Worm (Caenorhabditis elegans): Measurements from ENCODE around the gene zmp-1.

The zmp-1 gene

DNA sequence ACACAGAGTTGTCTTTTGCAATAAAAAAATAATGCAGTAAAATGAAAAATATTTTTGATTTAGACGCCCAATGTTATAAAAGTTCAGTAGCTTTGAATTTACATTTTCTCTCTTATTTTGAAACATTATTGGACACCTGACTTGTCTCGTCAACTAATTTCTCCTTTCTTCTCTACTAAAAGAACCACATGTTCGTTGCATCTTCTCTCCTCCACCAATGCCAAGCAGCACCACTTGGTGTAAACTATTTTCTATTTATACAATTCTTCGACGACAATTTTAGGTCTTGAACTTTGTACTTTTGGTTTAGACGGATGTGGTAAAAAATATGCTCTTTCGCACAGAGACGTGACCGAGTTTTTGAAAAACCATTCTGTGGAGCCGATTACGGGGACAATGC is 2.1 kb downstream of the zmp-1 start:
- TF ChIP-seq Y79H2A.3 (GFP tag; conservative IDR thresholded peaks at IDR 0.05): no peak
- no peak for TF ChIP-seq die-1 (tag; optimal IDR thresholded peaks at IDR 0.05)
- no peak for TF ChIP-seq cebp-2 (GFP tag; IDR thresholded peaks at IDR 0.05)
- TF ChIP-seq snpc-1.1 (tag; optimal IDR thresholded peaks at IDR 0.05; ENCODE audit: insufficient read depth): no peak
- TF ChIP-seq Y53G8AR.9 (GFP tag; conservative IDR thresholded peaks at IDR 0.05): no peak

DNA sequence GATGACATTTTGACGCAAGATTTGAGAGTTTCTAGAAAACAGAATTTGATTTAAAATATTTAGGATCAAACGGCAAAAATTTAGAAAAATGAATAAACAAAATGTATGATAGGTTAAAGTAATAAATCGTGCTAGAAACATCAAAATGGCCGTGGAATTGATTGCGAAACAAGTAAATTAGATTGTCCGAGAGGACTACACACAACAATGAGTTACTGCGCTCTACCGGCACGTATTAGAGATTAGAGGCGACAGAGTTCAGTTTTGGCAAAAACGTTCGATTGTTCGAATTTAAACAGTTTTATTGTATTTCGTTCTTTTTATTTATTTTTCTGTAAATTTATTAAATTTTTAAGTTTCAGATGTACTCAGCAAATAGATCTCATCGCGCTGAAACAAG is 7.0 kb downstream of the zmp-1 start, which contains the start of the genes dnc-2 and bcl-7:
dnc-2 (minus strand) TSS at position 33 of the 400 bp plus-strand sequence.
bcl-7 (plus strand) TSS at position 363 of the 400 bp plus-strand sequence.
- TF ChIP-seq lir-1 (GFP tag; conservative IDR thresholded peaks at IDR 0.05) (no peak), repo-1 (tag; optimal IDR thresholded peaks at IDR 0.05) (no peak), F57C9.4 (tag; optimal IDR thresholded peaks at IDR 0.05) (no peak), lag-1 (GFP tag; IDR thresholded peaks at IDR 0.05) (no peak), Y53G8AR.9 (GFP tag; conservative IDR thresholded peaks at IDR 0.05) (no peak), attf-5 (GFP tag; optimal IDR thresholded peaks at IDR 0.05) (no peak), F57A8.1 (GFP tag; optimal IDR thresholded peaks at IDR 0.05) (no peak), hlh-12 (tag; optimal IDR thresholded peaks at IDR 0.05) (no peak), mcd-1 (GFP tag; IDR thresholded peaks at IDR 0.05) (peak; percentile 82), hmg-1.2 (GFP tag; IDR thresholded peaks at IDR 0.05) (peak; percentile 94), cebp-1 (GFP tag; IDR thresholded peaks at IDR 0.05) (peak; percentile 79), cebp-1 (tag; optimal IDR thresholded peaks at IDR 0.05) (peak; percentile 96), nhr-27 (tag; optimal IDR thresholded peaks at IDR 0.05) (no peak), hsf-1 (GFP tag; IDR thresholded peaks at IDR 0.05) (no peak), ztf-26 (tag; optimal IDR thresholded peaks at IDR 0.05) (no peak), ztf-22 (GFP tag; optimal IDR thresholded peaks at IDR 0.05) (no peak), snpc-1.3 (tag; optimal IDR thresholded peaks at IDR 0.05; ENCODE audit: insufficient read depth) (no peak), madf-6 (GFP tag; IDR thresholded peaks at IDR 0.05) (peak; percentile 60; the same call in 1 of the 2 replicates), ZK185.1 (tag; optimal IDR thresholded peaks at IDR 0.05; ENCODE audit: poor library complexity, severe bottlenecking) (peak; percentile 19), nhr-90 (tag; optimal IDR thresholded peaks at IDR 0.05) (no peak), let-607 (tag; optimal IDR thresholded peaks at IDR 0.05) (no peak), lin-54 (GFP tag; optimal IDR thresholded peaks at IDR 0.05) (no peak), B0019.2 (GFP tag; conservative IDR thresholded peaks at IDR 0.05) (no peak), Y56A3A.18 (GFP tag; IDR thresholded peaks at IDR 0.05) (no peak), ceh-58 (GFP tag; IDR thresholded peaks at IDR 0.05) (no peak), chd-7 (tag; optimal IDR thresholded peaks at IDR 0.05) (no peak), lsl-1 (GFP tag; optimal IDR thresholded peaks at IDR 0.05) (peak; percentile 24), lin-35 (GFP tag; optimal IDR thresholded peaks at IDR 0.05) (peak in 1 of 3 experiments; percentile 6), ccch-3 (GFP tag; optimal IDR thresholded peaks at IDR 0.05) (no peak), ets-4 (GFP tag; optimal IDR thresholded peaks at IDR 0.05) (no peak), egrh-3 (GFP tag; IDR thresholded peaks at IDR 0.05) (no peak), madf-8 (GFP tag; conservative IDR thresholded peaks at IDR 0.05) (0 out of 2 replicates have a peak, but pooled peaks have one; percentile 13), F55B11.4 (tag; optimal IDR thresholded peaks at IDR 0.05; ENCODE audit: borderline replicate concordance, insufficient read depth) (no peak), somi-1 (GFP tag; optimal IDR thresholded peaks at IDR 0.05) (no peak), F52B5.7 (tag; optimal IDR thresholded peaks at IDR 0.05) (no peak), dpl-1 (GFP tag; optimal IDR thresholded peaks at IDR 0.05) (no peak), aptf-2 (GFP tag; conservative IDR thresholded peaks at IDR 0.05) (no peak), F33H1.4 (GFP tag; IDR thresholded peaks at IDR 0.05) (peak; percentile 32; the same call in 1 of the 2 replicates), D2030.7 (GFP tag; IDR thresholded peaks at IDR 0.05) (0 out of 2 replicates have a peak, but pooled peaks have one; percentile 19), T26A5.8 (tag; optimal IDR thresholded peaks at IDR 0.05) (no peak), ekl-4 (GFP tag; IDR thresholded peaks at IDR 0.05) (no peak), snpc-4 (GFP tag; optimal IDR thresholded peaks at IDR 0.05) (no peak), snpc-4 (tag; optimal IDR thresholded peaks at IDR 0.05) (peak in 1 of 4 experiments; percentile 37)

Measured in whole organism, young adult.